Fruit fly (Drosophila melanogaster): ENCODE data around the gene CG9004.
A peak's percentile ranks its signal among the peaks of the same experiment; 100 is the strongest.

The CG9004 gene

dm6 chr3L:2410869-2411268 lies 37.3 kb downstream of the CG9004 start (continued):
- TF ChIP-seq chif (GFP tag; optimal IDR thresholded peaks at IDR 0.05) (no peak), CG2116 (GFP tag; optimal IDR thresholded peaks at IDR 0.05) (no peak), eyg (GFP tag; optimal IDR thresholded peaks at IDR 0.05) (no peak), CG6854 (GFP tag; optimal IDR thresholded peaks at IDR 0.05) (peak; percentile 22), CG14050 (GFP tag; IDR thresholded peaks at IDR 0.05) (no peak), salm (tag; optimal IDR thresholded peaks at IDR 0.05) (no peak), pita (GFP tag; optimal IDR thresholded peaks at IDR 0.05) (no peak), CG17359 (tag; optimal IDR thresholded peaks at IDR 0.05) (peak; percentile 30), chm (GFP tag; IDR thresholded peaks at IDR 0.05) (no peak), Rx (GFP tag; IDR thresholded peaks at IDR 0.05) (no peak), zen (tag; optimal IDR thresholded peaks at IDR 0.05) (no peak), nom (GFP tag; optimal IDR thresholded peaks at IDR 0.05) (no peak), Hand (GFP tag; optimal IDR thresholded peaks at IDR 0.05) (no peak), CTCF (GFP tag; optimal IDR thresholded peaks at IDR 0.05) (no peak), wek (GFP tag; optimal IDR thresholded peaks at IDR 0.05) (no peak), CG32532 (GFP tag; IDR thresholded peaks at IDR 0.05) (no peak), sisA (GFP tag; IDR thresholded peaks at IDR 0.05) (peak; percentile 32; the same call in 1 of the 2 replicates), CG34224 (GFP tag; IDR thresholded peaks at IDR 0.05; ENCODE audit: partially characterized antibody) (no peak), Dll (GFP tag; IDR thresholded peaks at IDR 0.05; ENCODE audit: partially characterized antibody) (no peak), sr (GFP tag; IDR thresholded peaks at IDR 0.05) (no peak), btn (GFP tag; optimal IDR thresholded peaks at IDR 0.05) (no peak), CG4730 (GFP tag; IDR thresholded peaks at IDR 0.05) (no peak), CG18619 (GFP tag; optimal IDR thresholded peaks at IDR 0.05) (no peak), jigr1 (GFP tag; IDR thresholded peaks at IDR 0.05) (no peak), ro (GFP tag; IDR thresholded peaks at IDR 0.05) (no peak), CG8765 (GFP tag; IDR thresholded peaks at IDR 0.05) (no peak), Gug (GFP tag; IDR thresholded peaks at IDR 0.05) (no peak), Xrp1 (GFP tag; IDR thresholded peaks at IDR 0.05) (peak; percentile 7; the same call in 1 of the 2 replicates), CG7786 (GFP tag; optimal IDR thresholded peaks at IDR 0.05) (no peak), HLHmδ (GFP tag; optimal IDR thresholded peaks at IDR 0.05) (no peak), danr (GFP tag; IDR thresholded peaks at IDR 0.05) (no peak), CG33557 (GFP tag; optimal IDR thresholded peaks at IDR 0.05) (no peak), Stat92E (GFP tag; optimal IDR thresholded peaks at IDR 0.05) (no peak), Scr (GFP tag; IDR thresholded peaks at IDR 0.05; ENCODE audit: partially characterized antibody) (no peak), CG16813 (GFP tag; IDR thresholded peaks at IDR 0.05; ENCODE audit: partially characterized antibody) (no peak), CG34422 (GFP tag; IDR thresholded peaks at IDR 0.05) (no peak), oc (tag; optimal IDR thresholded peaks at IDR 0.05) (no peak), cas (GFP tag; IDR thresholded peaks at IDR 0.05) (no peak), trem (tag; optimal IDR thresholded peaks at IDR 0.05) (no peak), inv (GFP tag; IDR thresholded peaks at IDR 0.05; ENCODE audit: partially characterized antibody) (no peak), CG8388 (GFP tag; optimal IDR thresholded peaks at IDR 0.05) (no peak), CG11093 (GFP tag; IDR thresholded peaks at IDR 0.05) (no peak), grn (GFP tag; optimal IDR thresholded peaks at IDR 0.05) (no peak), Hr51 (GFP tag; optimal IDR thresholded peaks at IDR 0.05) (peak in 1 of 2 experiments; percentile 25), CG12942 (GFP tag; optimal IDR thresholded peaks at IDR 0.05) (no peak), Myb (GFP tag; optimal IDR thresholded peaks at IDR 0.05) (no peak), CG18011 (GFP tag; optimal IDR thresholded peaks at IDR 0.05) (no peak), CG3838 (GFP tag; optimal IDR thresholded peaks at IDR 0.05) (no peak), CkIIα-i1 (GFP tag; IDR thresholded peaks at IDR 0.05) (no peak), CG14860 (GFP tag; IDR thresholded peaks at IDR 0.05; ENCODE audit: partially characterized antibody) (no peak), H2.0 (GFP tag; IDR thresholded peaks at IDR 0.05) (no peak), Hsf (GFP tag; optimal IDR thresholded peaks at IDR 0.05) (no peak)
